Fruit fly (Drosophila melanogaster) whole organism, embryonic: ENCODE measurements around the gene Cdc7.

ENCODE experiments used
- Adf1 ChIP-seq: fragments of 200-800 bp; sonication (Bioruptor generic); IDR thresholded peaks from 2 replicates; pipeline ENCODE4 v1.3.6; 2022; ENCODE audit warnings: missing biosample characterization, missing genetic modification characterization
- B-H1 ChIP-seq: fragments of 200-800 bp; sonication (Bioruptor generic); IDR thresholded peaks from 3 replicates; pipeline ENCODE4 v1.3.6; 2022; ENCODE audit warnings: missing biosample characterization, missing genetic modification characterization
- B-H2 ChIP-seq: fragments of 200-800 bp; sonication (Bioruptor generic); optimal IDR thresholded peaks from 2 replicates; lab custom pipeline; 2018; ENCODE audit warnings: missing biosample characterization, mild to moderate bottlenecking, missing genetic modification characterization
- CG10366 ChIP-seq: fragments of 200-800 bp; sonication (Bioruptor generic); IDR thresholded peaks from 2 replicates; pipeline ENCODE4 v1.3.6; 2022; ENCODE audit warnings: missing biosample characterization, missing genetic modification characterization
- CG10543 ChIP-seq: fragments of 200-800 bp; sonication (Bioruptor generic); optimal IDR thresholded peaks from 3 replicates; lab custom pipeline; 2017; ENCODE audit warnings: missing biosample characterization, mild to moderate bottlenecking, missing genetic modification characterization, moderate library complexity
- CG10959 ChIP-seq: fragments of 200-800 bp; sonication (Bioruptor generic); IDR thresholded peaks from 2 replicates; pipeline ENCODE4 v1.3.6; 2022; ENCODE audit warnings: missing biosample characterization, missing genetic modification characterization
- CG12071 ChIP-seq: fragments of 200-800 bp; sonication (Bioruptor generic); optimal IDR thresholded peaks from 3 replicates; lab custom pipeline; 2018; ENCODE audit warnings: missing biosample characterization, mild to moderate bottlenecking, missing genetic modification characterization
- CG14441 ChIP-seq: fragments of 200-800 bp; sonication (Bioruptor generic); IDR thresholded peaks from 2 replicates; pipeline ENCODE4 v1.3.6; 2022; ENCODE audit warnings: missing biosample characterization, missing genetic modification characterization
- CG17802 ChIP-seq: fragments of 200-800 bp; sonication (Bioruptor generic); optimal IDR thresholded peaks from 2 replicates; lab custom pipeline; 2018; ENCODE audit warnings: missing biosample characterization, mild to moderate bottlenecking, missing genetic modification characterization, moderate library complexity
- CG3163 ChIP-seq: fragments of 200-800 bp; sonication (Bioruptor generic); optimal IDR thresholded peaks from 3 replicates; lab custom pipeline; 2016; ENCODE audit warnings: missing biosample characterization, missing genetic modification characterization
- CG34376 ChIP-seq: fragments of 200-800 bp; sonication (Bioruptor generic); optimal IDR thresholded peaks from 2 replicates; lab custom pipeline; 2018; ENCODE audit warnings: missing biosample characterization, mild to moderate bottlenecking, missing genetic modification characterization
- CG4282 ChIP-seq: fragments of 200-800 bp; sonication (Bioruptor generic); optimal IDR thresholded peaks from 2 replicates; lab custom pipeline; 2016; ENCODE audit warnings: missing biosample characterization, missing genetic modification characterization
- CG5953 ChIP-seq: fragments of 200-800 bp; sonication (Bioruptor generic); IDR thresholded peaks from 2 replicates; pipeline ENCODE4 v1.3.6; 2022; ENCODE audit warnings: missing biosample characterization, missing genetic modification characterization
- CG6654 ChIP-seq: fragments of 200-800 bp; sonication (Bioruptor generic); optimal IDR thresholded peaks from 2 replicates; lab custom pipeline; 2017; ENCODE audit warnings: missing biosample characterization, mild to moderate bottlenecking, missing genetic modification characterization
- CG9727 ChIP-seq: fragments of 200-800 bp; sonication (Bioruptor generic); optimal IDR thresholded peaks from 3 replicates; lab custom pipeline; 2017; ENCODE audit warnings: missing biosample characterization, mild to moderate bottlenecking, missing genetic modification characterization
- CTCF ChIP-seq: fragments of 200-800 bp; sonication (Bioruptor generic); optimal IDR thresholded peaks from 2 replicates; lab custom pipeline; 2017; ENCODE audit warnings: missing biosample characterization, mild to moderate bottlenecking, missing genetic modification characterization, moderate library complexity
- Camta ChIP-seq: fragments of 200-800 bp; sonication (Bioruptor generic); optimal IDR thresholded peaks from 2 replicates; lab custom pipeline; 2016; ENCODE audit warnings: missing biosample characterization, missing genetic modification characterization
- Dll ChIP-seq: fragments of 200-800 bp; sonication (Bioruptor generic); IDR thresholded peaks from 4 replicates; pipeline ENCODE4 v1.3.6; 2022; ENCODE audit warnings: missing biosample characterization, missing genetic modification characterization; ENCODE audit not compliant: partially characterized antibody
- E2f1 ChIP-seq: fragments of 200-800 bp; sonication (Bioruptor generic); IDR thresholded peaks from 2 replicates; pipeline ENCODE4 v1.3.6; 2022; ENCODE audit warnings: missing biosample characterization, missing genetic modification characterization
- Fer3 ChIP-seq: fragments of 200-800 bp; sonication (Bioruptor generic); optimal IDR thresholded peaks from 2 replicates; lab custom pipeline; 2018; ENCODE audit warnings: missing biosample characterization, mild to moderate bottlenecking, missing genetic modification characterization, moderate library complexity
- HLH3B ChIP-seq: fragments of 200-800 bp; sonication (Bioruptor generic); IDR thresholded peaks from 2 replicates; pipeline ENCODE4 v1.3.6; 2022; ENCODE audit warnings: missing biosample characterization, missing genetic modification characterization
- HmgZ ChIP-seq: fragments of 200-800 bp; sonication (Bioruptor generic); optimal IDR thresholded peaks from 2 replicates; lab custom pipeline; 2018; ENCODE audit warnings: missing biosample characterization, mild to moderate bottlenecking, missing genetic modification characterization
- Hr3 ChIP-seq: fragments of 200-800 bp; sonication (Bioruptor generic); optimal IDR thresholded peaks from 3 replicates; lab custom pipeline; 2016; ENCODE audit warnings: missing biosample characterization, missing genetic modification characterization
- Oli ChIP-seq: fragments of 200-800 bp; sonication (Bioruptor generic); optimal IDR thresholded peaks from 2 replicates; lab custom pipeline; 2018; ENCODE audit warnings: missing biosample characterization, mild to moderate bottlenecking, missing genetic modification characterization, moderate library complexity
- Rfx ChIP-seq: fragments of 200-800 bp; sonication (Bioruptor generic); IDR thresholded peaks from 2 replicates; pipeline ENCODE4 v1.3.6; 2022; ENCODE audit warnings: missing biosample characterization, missing genetic modification characterization
- al ChIP-seq: fragments of 200-800 bp; sonication (Bioruptor generic); IDR thresholded peaks from 2 replicates; pipeline ENCODE4 v1.3.6; 2022; ENCODE audit warnings: missing biosample characterization, missing genetic modification characterization
- bbx ChIP-seq: fragments of 200-800 bp; sonication (Bioruptor generic); IDR thresholded peaks from 2 replicates; pipeline ENCODE4 v1.3.6; 2022; ENCODE audit warnings: missing biosample characterization, missing genetic modification characterization; ENCODE audit not compliant: partially characterized antibody
- bsh ChIP-seq, 2 experiments: fragments of 200-800 bp; sonication (Bioruptor generic); optimal IDR thresholded peaks; 2 replicates each; lab custom pipeline; 2017 to 2018; ENCODE audit warnings: mild to moderate bottlenecking in 2 of 2, missing biosample characterization in 2 of 2, missing genetic modification characterization in 2 of 2, moderate library complexity in 1 of 2
- cwo ChIP-seq: fragments of 200-800 bp; sonication (Bioruptor generic); optimal IDR thresholded peaks from 3 replicates; lab custom pipeline; 2017; ENCODE audit warnings: missing biosample characterization, missing genetic modification characterization, mild to moderate bottlenecking, moderate library complexity, missing genetic modification reagents
- dati ChIP-seq: fragments of 200-800 bp; sonication (Bioruptor generic); IDR thresholded peaks from 2 replicates; pipeline ENCODE4 v1.3.6; 2022; ENCODE audit warnings: missing biosample characterization, missing genetic modification characterization
- hkb ChIP-seq, 2 experiments: fragments of 200-800 bp in 1 of 2; fragments of >200 bp in 1 of 2; sonication (Bioruptor generic) in 1 of 2; IDR thresholded peaks in 1 of 2; optimal IDR thresholded peaks in 1 of 2; 2 replicates each; pipeline versions ENCODE4 v1.3.6 to Lab custom; 2017 to 2022; ENCODE audit warnings: missing biosample characterization in 1 of 2, missing genetic modification characterization in 1 of 2
- jigr1 ChIP-seq: fragments of 200-800 bp; sonication (Bioruptor generic); IDR thresholded peaks from 3 replicates; pipeline ENCODE4 v1.3.6; 2022; ENCODE audit warnings: missing biosample characterization, missing genetic modification characterization
- lab ChIP-seq: fragments of 200-800 bp; sonication (Bioruptor generic); optimal IDR thresholded peaks from 3 replicates; lab custom pipeline; 2017; ENCODE audit warnings: missing biosample characterization, missing genetic modification characterization, mild to moderate bottlenecking, moderate library complexity, missing genetic modification reagents
- lov ChIP-seq, 2 experiments: fragments of 200-800 bp in 1 of 2; fragments of >200 bp in 1 of 2; sonication (Bioruptor generic) in 1 of 2; IDR thresholded peaks in 1 of 2; optimal IDR thresholded peaks in 1 of 2; 2 replicates in 1 of 2; 3 replicates in 1 of 2; pipeline versions ENCODE4 v1.3.6 to Lab custom; 2017 to 2022; ENCODE audit warnings: missing biosample characterization in 1 of 2, missing genetic modification characterization in 1 of 2
- maf-S ChIP-seq: fragments of 200-800 bp; sonication (Bioruptor generic); optimal IDR thresholded peaks from 2 replicates; lab custom pipeline; 2016; ENCODE audit warnings: missing biosample characterization, missing genetic modification characterization
- mirr ChIP-seq: fragments of 200-800 bp; sonication (Bioruptor generic); optimal IDR thresholded peaks from 3 replicates; lab custom pipeline; 2018; ENCODE audit warnings: missing biosample characterization, mild to moderate bottlenecking, missing genetic modification characterization
- otp ChIP-seq: fragments of 200-800 bp; sonication (Bioruptor generic); IDR thresholded peaks from 3 replicates; pipeline ENCODE4, ENCODE4 v1.3.6; 2022; ENCODE audit warnings: missing biosample characterization, missing genetic modification characterization
- prd ChIP-seq, 3 experiments: fragments of >200 bp in 2 of 3; fragments of 200-800 bp in 1 of 3; sonication (Bioruptor generic) in 1 of 3; optimal IDR thresholded peaks in 2 of 3; IDR thresholded peaks in 1 of 3; 2 replicates in 2 of 3; 3 replicates in 1 of 3; pipeline versions ENCODE4 v1.3.6 to Lab custom; 2017 to 2022; ENCODE audit warnings: missing biosample characterization in 1 of 3, missing genetic modification characterization in 1 of 3
- sd ChIP-seq: fragments of 200-800 bp; sonication (Bioruptor generic); optimal IDR thresholded peaks from 3 replicates; lab custom pipeline; 2018; ENCODE audit warnings: missing biosample characterization, mild to moderate bottlenecking, missing genetic modification characterization, moderate library complexity
- sens ChIP-seq: fragments of 200-800 bp; sonication (Bioruptor generic); peaks from one replicate; lab custom pipeline; 2016; ENCODE audit warnings: missing biosample characterization, missing genetic modification characterization
- slbo ChIP-seq: fragments of 200-800 bp; sonication (Bioruptor generic); IDR thresholded peaks from 2 replicates; pipeline ENCODE4 v1.3.6; 2022; ENCODE audit warnings: missing biosample characterization, missing genetic modification characterization
- sqz ChIP-seq: fragments of 200-800 bp; sonication (Bioruptor generic); optimal IDR thresholded peaks from 3 replicates; lab custom pipeline; 2018; ENCODE audit warnings: missing biosample characterization, mild to moderate bottlenecking, missing genetic modification characterization
- sr ChIP-seq: fragments of 200-800 bp; sonication (Bioruptor generic); IDR thresholded peaks from 3 replicates; pipeline ENCODE4 v1.3.6; 2022; ENCODE audit warnings: missing biosample characterization, missing genetic modification characterization
- stwl ChIP-seq: fragments of 200-800 bp; sonication (Bioruptor generic); optimal IDR thresholded peaks from 3 replicates; lab custom pipeline; 2018; ENCODE audit warnings: missing biosample characterization, mild to moderate bottlenecking, missing genetic modification characterization, moderate library complexity
- tap ChIP-seq: fragments of 200-800 bp; optimal IDR thresholded peaks from 3 replicates; lab custom pipeline; 2019; ENCODE audit warnings: missing biosample characterization, mild to moderate bottlenecking, missing genetic modification characterization, moderate library complexity
- unc-4 ChIP-seq: fragments of 200-800 bp; sonication (Bioruptor generic); IDR thresholded peaks from 2 replicates; pipeline ENCODE4 v1.3.6; 2022; ENCODE audit warnings: missing biosample characterization, missing genetic modification characterization; ENCODE audit not compliant: partially characterized antibody
- vfl ChIP-seq: fragments of 200-800 bp; sonication (Bioruptor generic); optimal IDR thresholded peaks from 2 replicates; lab custom pipeline; 2016; ENCODE audit warnings: missing biosample characterization, missing genetic modification characterization

Gene Cdc7

DNA sequence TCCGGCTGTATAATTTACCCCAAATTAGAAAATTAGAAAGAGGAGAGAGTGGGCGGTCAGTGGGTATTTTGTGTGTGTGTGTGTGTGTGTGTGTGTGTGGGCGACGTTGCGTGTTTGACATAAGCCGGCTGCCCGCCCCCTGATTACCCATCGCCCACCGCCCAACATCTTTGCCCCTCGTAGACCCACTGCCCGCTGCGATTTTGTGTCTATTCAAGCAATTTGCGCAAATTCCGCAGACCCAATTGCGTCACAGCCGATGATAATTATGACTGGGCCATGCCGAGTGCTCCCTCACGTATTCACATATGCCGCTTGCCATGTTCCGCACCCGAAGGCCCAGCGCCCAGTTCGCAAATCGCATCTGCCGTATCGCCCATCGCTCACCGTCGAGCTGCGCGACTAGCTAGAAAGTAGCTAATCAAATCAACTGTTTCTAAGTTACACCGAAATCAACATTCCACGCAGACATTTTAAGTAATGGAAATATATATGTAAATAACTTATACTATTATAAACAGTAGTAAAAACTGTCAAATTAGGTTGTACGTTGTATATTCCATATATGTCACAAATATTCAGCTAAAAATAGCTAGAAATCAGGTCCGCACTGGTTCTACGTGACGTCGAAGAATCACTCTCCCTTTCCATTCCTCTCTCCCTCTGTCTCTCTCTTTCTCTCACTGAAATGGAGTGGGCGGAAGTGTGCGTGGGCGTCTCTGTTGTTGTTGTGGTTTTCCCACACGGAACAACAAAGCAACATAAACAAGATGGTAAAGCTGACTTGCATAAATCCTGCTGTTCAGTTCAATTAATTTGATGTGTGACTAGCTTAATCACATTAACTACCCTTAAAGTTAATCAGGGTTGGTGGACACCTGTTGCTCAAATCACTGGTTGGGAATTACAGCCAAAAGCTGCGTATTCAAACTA, 2.6 kb downstream of the Cdc7 start (continued):
- no peak for TF ChIP-seq maf-S (GFP tag; lab: Kevin White, UChicago)
- peak; percentile 22 for TF ChIP-seq tap (tag; lab: Kevin White, UChicago)
- 0 out of 2 replicates have a peak, but pooled peaks have one; percentile 17 for TF ChIP-seq CG10366 (GFP tag; lab: Robert Waterston, UW)
- peak; percentile 69 for TF ChIP-seq B-H2 (GFP tag; lab: Kevin White, UChicago)
- no peak; the same call in 2 of the 3 replicates for TF ChIP-seq B-H1 (GFP tag; lab: Robert Waterston, UW)
- peak in 1 of 2 experiments; percentile 25 for TF ChIP-seq bsh (GFP tag; optimal IDR thresholded peaks at IDR 0.05; lab: Kevin White, UChicago)
- TF ChIP-seq Oli (tag; lab: Kevin White, UChicago), result peak; percentile 40
- peak; percentile 71 for TF ChIP-seq Fer3
- no peak for TF ChIP-seq dati (GFP tag; lab: Robert Waterston, UW)
- TF ChIP-seq Rfx (GFP tag; lab: Robert Waterston, UW), result peak; percentile 46
- no peak for TF ChIP-seq CG12071
- no peak for TF ChIP-seq CG6654 (GFP tag; lab: Kevin White, UChicago)
- TF ChIP-seq prd (optimal IDR thresholded peaks at IDR 0.05; lab: Kevin White, UChicago), result no peak
- 0 out of 3 replicates have a peak, but pooled peaks have one; percentile 7 for TF ChIP-seq prd (GFP tag; IDR thresholded peaks at IDR 0.05; lab: Robert Waterston, UW)
- no peak for TF ChIP-seq CG5953 (GFP tag; lab: Robert Waterston, UW)
- TF ChIP-seq CG10543 (GFP tag; lab: Kevin White, UChicago), result peak; percentile 83
- peak; percentile 54 for TF ChIP-seq slbo (GFP tag; lab: Robert Waterston, UW)
- peak; percentile 55 for TF ChIP-seq HmgZ (tag; lab: Kevin White, UChicago)
- TF ChIP-seq sd (tag; lab: Kevin White, UChicago), result peak; percentile 93
- TF ChIP-seq Hr3 (GFP tag; lab: Kevin White, UChicago), result peak; percentile 10
- 0 out of 2 replicates have a peak, but pooled peaks have one; percentile 28 for TF ChIP-seq CG14441
- TF ChIP-seq CG34376, result peak; percentile 82
- no peak for TF ChIP-seq HLH3B (GFP tag; lab: Robert Waterston, UW)
- no peak for TF ChIP-seq jigr1 (GFP tag; lab: Robert Waterston, UW)
- peak; percentile 45 for TF ChIP-seq CG9727 (GFP tag; lab: Kevin White, UChicago)
- no peak for TF ChIP-seq stwl
- peak; percentile 31 for TF ChIP-seq sens (GFP tag; lab: Kevin White, UChicago)
- no peak for TF ChIP-seq hkb (optimal IDR thresholded peaks at IDR 0.05; lab: Kevin White, UChicago)
- peak; percentile 64 for TF ChIP-seq hkb (GFP tag; IDR thresholded peaks at IDR 0.05; lab: Robert Waterston, UW)
- no peak for TF ChIP-seq CG17802 (tag; lab: Kevin White, UChicago)
- no peak for TF ChIP-seq CG4282 (GFP tag; lab: Kevin White, UChicago)
- peak; percentile 70 for TF ChIP-seq sqz (GFP tag; lab: Kevin White, UChicago)
- TF ChIP-seq E2f1 (GFP tag; lab: Robert Waterston, UW), result no peak
- TF ChIP-seq Dll (GFP tag; lab: Robert Waterston, UW), result peak; percentile 34; the same call in 1 of the 4 replicates
- peak; percentile 18; the same call in 1 of the 2 replicates for TF ChIP-seq Adf1 (GFP tag; lab: Robert Waterston, UW)
- TF ChIP-seq Camta (GFP tag; lab: Kevin White, UChicago), result no peak
- TF ChIP-seq mirr, result no peak
- peak; percentile 96 for TF ChIP-seq sr
- TF ChIP-seq al (GFP tag; lab: Robert Waterston, UW), result 0 out of 2 replicates have a peak, but pooled peaks have one; percentile 4
- no peak for TF ChIP-seq CTCF (GFP tag; lab: Kevin White, UChicago)
- no peak for TF ChIP-seq lov (optimal IDR thresholded peaks at IDR 0.05; lab: Kevin White, UChicago)
- TF ChIP-seq lov (GFP tag; IDR thresholded peaks at IDR 0.05; lab: Robert Waterston, UW), result no peak
- no peak for TF ChIP-seq vfl
- no peak for TF ChIP-seq unc-4 (GFP tag; lab: Robert Waterston, UW)
- no peak for TF ChIP-seq otp
- peak; percentile 52 for TF ChIP-seq cwo (GFP tag; lab: Kevin White, UChicago)
- peak; percentile 56 for TF ChIP-seq lab (GFP tag; lab: Kevin White, UChicago)
- no peak for TF ChIP-seq CG3163 (GFP tag; lab: Kevin White, UChicago)
- no peak for TF ChIP-seq bbx (GFP tag; lab: Robert Waterston, UW)
- no peak for TF ChIP-seq CG10959
